Fruit fly (Drosophila melanogaster) whole organism, embryonic: ENCODE data around the gene jet.

Experiments used
- BtbVII ChIP-seq: fragments of 200-800 bp; sonication (Bioruptor generic); optimal IDR thresholded peaks from 3 replicates; lab custom pipeline; 2017; ENCODE audit warnings: missing biosample characterization, mild to moderate bottlenecking, missing genetic modification characterization
- CG1024 ChIP-seq: fragments of 200-800 bp; sonication (Bioruptor generic); IDR thresholded peaks from 2 replicates; pipeline ENCODE4 v1.3.6; 2022; ENCODE audit warnings: missing biosample characterization, missing genetic modification characterization
- CG10654 ChIP-seq: fragments of 200-800 bp; sonication (Bioruptor generic); optimal IDR thresholded peaks from 2 replicates; lab custom pipeline; 2016; ENCODE audit warnings: missing biosample characterization, missing genetic modification characterization
- CG12299 ChIP-seq: fragments of 200-800 bp; sonication (Bioruptor generic); optimal IDR thresholded peaks from 2 replicates; lab custom pipeline; 2018; ENCODE audit warnings: missing biosample characterization, mild to moderate bottlenecking, missing genetic modification characterization
- CG13424 ChIP-seq: fragments of 200-800 bp; sonication (Bioruptor generic); optimal IDR thresholded peaks from 2 replicates; lab custom pipeline; 2019; ENCODE audit warnings: missing biosample characterization, mild to moderate bottlenecking, missing genetic modification characterization, moderate library complexity
- CG1529 ChIP-seq: fragments of 200-800 bp; sonication (Bioruptor generic); optimal IDR thresholded peaks from 3 replicates; lab custom pipeline; 2018; ENCODE audit warnings: missing biosample characterization, missing genetic modification characterization
- CG16813 ChIP-seq: fragments of 200-800 bp; sonication (Bioruptor generic); IDR thresholded peaks from 3 replicates; pipeline ENCODE4 v1.3.6; 2022; ENCODE audit warnings: missing biosample characterization, missing genetic modification characterization; ENCODE audit not compliant: partially characterized antibody
- CG18262 ChIP-seq: fragments of 200-800 bp; optimal IDR thresholded peaks from 3 replicates; lab custom pipeline; 2019; ENCODE audit warnings: missing biosample characterization, mild to moderate bottlenecking, missing genetic modification characterization, moderate library complexity
- CG2116 ChIP-seq: fragments of 200-800 bp; sonication (Bioruptor generic); optimal IDR thresholded peaks from 3 replicates; lab custom pipeline; 2018; ENCODE audit warnings: missing biosample characterization, mild to moderate bottlenecking, missing genetic modification characterization
- CG2202 ChIP-seq: fragments of 200-800 bp; sonication (Bioruptor generic); optimal IDR thresholded peaks from 2 replicates; lab custom pipeline; 2018; ENCODE audit warnings: missing biosample characterization, mild to moderate bottlenecking, missing genetic modification characterization
- CG30403 ChIP-seq: fragments of 200-800 bp; sonication (Bioruptor generic); optimal IDR thresholded peaks from 3 replicates; lab custom pipeline; 2016; ENCODE audit warnings: missing biosample characterization, missing genetic modification characterization
- CG3163 ChIP-seq: fragments of 200-800 bp; sonication (Bioruptor generic); optimal IDR thresholded peaks from 3 replicates; lab custom pipeline; 2016; ENCODE audit warnings: missing biosample characterization, missing genetic modification characterization
- CG4707 ChIP-seq: fragments of 200-800 bp; sonication (Bioruptor generic); optimal IDR thresholded peaks from 2 replicates; lab custom pipeline; 2018; ENCODE audit warnings: missing biosample characterization, mild to moderate bottlenecking, missing genetic modification characterization, moderate library complexity
- CG6813 ChIP-seq: fragments of 200-800 bp; sonication (Bioruptor generic); optimal IDR thresholded peaks from 2 replicates; lab custom pipeline; 2017; ENCODE audit warnings: missing biosample characterization, missing genetic modification characterization, mild to moderate bottlenecking, moderate library complexity, missing genetic modification reagents
- CG7928 ChIP-seq: fragments of 200-800 bp; sonication (Bioruptor generic); optimal IDR thresholded peaks from 2 replicates; lab custom pipeline; 2017; ENCODE audit warnings: missing biosample characterization, mild to moderate bottlenecking, missing genetic modification characterization
- CG8924 ChIP-seq: fragments of 200-800 bp; optimal IDR thresholded peaks from 3 replicates; lab custom pipeline; 2019; ENCODE audit warnings: missing biosample characterization, mild to moderate bottlenecking, missing genetic modification characterization, moderate library complexity
- CG9215 ChIP-seq: fragments of 200-800 bp; sonication (Bioruptor generic); IDR thresholded peaks from 2 replicates; pipeline ENCODE4 v1.3.6; 2022; ENCODE audit warnings: missing biosample characterization, missing genetic modification characterization
- CG9727 ChIP-seq: fragments of 200-800 bp; sonication (Bioruptor generic); optimal IDR thresholded peaks from 3 replicates; lab custom pipeline; 2017; ENCODE audit warnings: missing biosample characterization, mild to moderate bottlenecking, missing genetic modification characterization
- CG9876 ChIP-seq: fragments of 200-800 bp; sonication (Bioruptor generic); optimal IDR thresholded peaks from 2 replicates; lab custom pipeline; 2016; ENCODE audit warnings: missing biosample characterization, missing genetic modification characterization
- CTCF ChIP-seq: fragments of 200-800 bp; sonication (Bioruptor generic); optimal IDR thresholded peaks from 2 replicates; lab custom pipeline; 2017; ENCODE audit warnings: missing biosample characterization, mild to moderate bottlenecking, missing genetic modification characterization, moderate library complexity
- CrebB ChIP-seq: fragments of 200-800 bp; sonication (Bioruptor generic); optimal IDR thresholded peaks from 3 replicates; lab custom pipeline; 2018; ENCODE audit warnings: missing biosample characterization, mild to moderate bottlenecking, missing genetic modification characterization
- Dek ChIP-seq: fragments of 200-800 bp; sonication (Bioruptor generic); optimal IDR thresholded peaks from 3 replicates; lab custom pipeline; 2019; ENCODE audit warnings: missing biosample characterization, mild to moderate bottlenecking, missing genetic modification characterization, moderate library complexity
- Dip2 ChIP-seq: fragments of 200-800 bp; sonication (Bioruptor generic); IDR thresholded peaks from 2 replicates; pipeline ENCODE4 v1.3.6; 2022; ENCODE audit warnings: missing biosample characterization, missing genetic modification characterization
- Dll ChIP-seq: fragments of 200-800 bp; sonication (Bioruptor generic); IDR thresholded peaks from 4 replicates; pipeline ENCODE4 v1.3.6; 2022; ENCODE audit warnings: missing biosample characterization, missing genetic modification characterization; ENCODE audit not compliant: partially characterized antibody
- Dref ChIP-seq: fragments of 200-800 bp; sonication (Bioruptor generic); IDR thresholded peaks from 2 replicates; pipeline ENCODE4 v1.3.6; 2022; ENCODE audit warnings: missing biosample characterization, missing genetic modification characterization
- Fer1 ChIP-seq: fragments of 200-800 bp; sonication (Bioruptor generic); optimal IDR thresholded peaks from 2 replicates; lab custom pipeline; 2017; ENCODE audit warnings: missing biosample characterization, mild to moderate bottlenecking, missing genetic modification characterization
- HLH4C ChIP-seq: fragments of 200-800 bp; sonication (Bioruptor generic); IDR thresholded peaks from 3 replicates; pipeline ENCODE4 v1.3.6; 2022; ENCODE audit warnings: missing biosample characterization, missing genetic modification characterization; ENCODE audit not compliant: partially characterized antibody
- Hr51 ChIP-seq, 2 experiments: fragments of 200-800 bp; sonication (Bioruptor generic); optimal IDR thresholded peaks; 2 replicates in 1 of 2; 3 replicates in 1 of 2; lab custom pipeline; 2016 to 2018; ENCODE audit warnings: missing biosample characterization in 2 of 2, missing genetic modification characterization in 2 of 2, mild to moderate bottlenecking in 1 of 2, moderate library complexity in 1 of 2
- MESR4 ChIP-seq: fragments of 200-800 bp; sonication (Bioruptor generic); optimal IDR thresholded peaks from 2 replicates; lab custom pipeline; 2018; ENCODE audit warnings: missing biosample characterization, mild to moderate bottlenecking, missing genetic modification characterization, moderate library complexity
- Max ChIP-seq: fragments of 200-800 bp; sonication (Bioruptor generic); optimal IDR thresholded peaks from 2 replicates; lab custom pipeline; 2016; ENCODE audit warnings: missing biosample characterization, mild to moderate bottlenecking, missing genetic modification characterization
- Meics ChIP-seq: fragments of 200-800 bp; sonication (Bioruptor generic); optimal IDR thresholded peaks from 2 replicates; lab custom pipeline; 2017; ENCODE audit warnings: missing biosample characterization, mild to moderate bottlenecking, missing genetic modification characterization
- Neu2 ChIP-seq: fragments of 200-800 bp; sonication (Bioruptor generic); optimal IDR thresholded peaks from 3 replicates; lab custom pipeline; 2016; ENCODE audit warnings: missing biosample characterization, missing genetic modification characterization, borderline replicate concordance
- NfI ChIP-seq: fragments of 200-800 bp; sonication (Bioruptor generic); optimal IDR thresholded peaks from 3 replicates; lab custom pipeline; 2018; ENCODE audit warnings: missing biosample characterization, mild to moderate bottlenecking, missing genetic modification characterization, moderate library complexity
- Rx ChIP-seq: fragments of 200-800 bp; sonication (Bioruptor generic); IDR thresholded peaks from 2 replicates; pipeline ENCODE4 v1.3.6; 2022; ENCODE audit warnings: missing biosample characterization, missing genetic modification characterization
- YL-1 ChIP-seq: fragments of 200-800 bp; sonication (Bioruptor generic); optimal IDR thresholded peaks from 3 replicates; lab custom pipeline; 2017; ENCODE audit warnings: missing biosample characterization, mild to moderate bottlenecking, missing genetic modification characterization
- ab ChIP-seq: fragments of 200-800 bp; sonication (Bioruptor generic); optimal IDR thresholded peaks from 2 replicates; lab custom pipeline; 2016; ENCODE audit warnings: missing biosample characterization, missing genetic modification characterization
- ac ChIP-seq: fragments of 200-800 bp; sonication (Bioruptor generic); optimal IDR thresholded peaks from 3 replicates; lab custom pipeline; 2017; ENCODE audit warnings: missing biosample characterization, mild to moderate bottlenecking, missing genetic modification characterization
- dysf ChIP-seq: fragments of 200-800 bp; sonication (Bioruptor generic); IDR thresholded peaks from 3 replicates; pipeline ENCODE4 v1.3.6; 2022; ENCODE audit warnings: missing biosample characterization, missing genetic modification characterization
- eve ChIP-seq, 2 experiments: fragments of >200 bp; optimal IDR thresholded peaks; 2 replicates each; lab custom pipeline; 2017; ENCODE audit warnings: missing biosample characterization in 2 of 2, missing genetic modification characterization in 2 of 2
- fd3F ChIP-seq: fragments of 200-800 bp; sonication (Bioruptor generic); optimal IDR thresholded peaks from 2 replicates; lab custom pipeline; 2018; ENCODE audit warnings: missing biosample characterization, mild to moderate bottlenecking, missing genetic modification characterization, moderate library complexity
- gt ChIP-seq: fragments of 200-800 bp; sonication (Bioruptor generic); IDR thresholded peaks from 2 replicates; pipeline ENCODE4 v1.3.6; 2022; ENCODE audit warnings: missing biosample characterization, missing genetic modification characterization
- kay ChIP-seq: fragments of 200-800 bp; sonication (Bioruptor generic); optimal IDR thresholded peaks from 2 replicates; lab custom pipeline; 2016; ENCODE audit warnings: missing biosample characterization, missing genetic modification characterization
- luna ChIP-seq: fragments of 200-800 bp; sonication (Bioruptor generic); optimal IDR thresholded peaks from 2 replicates; lab custom pipeline; 2016; ENCODE audit warnings: missing biosample characterization, missing genetic modification characterization
- maf-S ChIP-seq: fragments of 200-800 bp; sonication (Bioruptor generic); optimal IDR thresholded peaks from 2 replicates; lab custom pipeline; 2016; ENCODE audit warnings: missing biosample characterization, missing genetic modification characterization
- onecut ChIP-seq: fragments of 200-800 bp; sonication (Bioruptor generic); IDR thresholded peaks from 2 replicates; pipeline ENCODE4 v1.3.6; 2022; ENCODE audit warnings: missing biosample characterization, missing genetic modification characterization
- otp ChIP-seq: fragments of 200-800 bp; sonication (Bioruptor generic); IDR thresholded peaks from 3 replicates; pipeline ENCODE4, ENCODE4 v1.3.6; 2022; ENCODE audit warnings: missing biosample characterization, missing genetic modification characterization
- pita ChIP-seq: fragments of 200-800 bp; sonication (Bioruptor generic); optimal IDR thresholded peaks from 2 replicates; lab custom pipeline; 2017; ENCODE audit warnings: missing biosample characterization, mild to moderate bottlenecking, missing genetic modification characterization
- slbo ChIP-seq: fragments of 200-800 bp; sonication (Bioruptor generic); IDR thresholded peaks from 2 replicates; pipeline ENCODE4 v1.3.6; 2022; ENCODE audit warnings: missing biosample characterization, missing genetic modification characterization
- sna ChIP-seq: fragments of 200-800 bp; sonication (Bioruptor generic); IDR thresholded peaks from 2 replicates; pipeline ENCODE4 v1.3.6; 2022; ENCODE audit warnings: missing biosample characterization, missing genetic modification characterization; ENCODE audit not compliant: partially characterized antibody

The jet gene

dm6 chr2L:4997401-4998259, 48.0 kb upstream of the jet start (continued):
- TF ChIP-seq pita (GFP tag; lab: Kevin White, UChicago) (no peak), Meics (GFP tag; lab: Kevin White, UChicago) (peak; percentile 99), slbo (GFP tag; lab: Robert Waterston, UW) (peak; percentile 99), CG1024 (peak; percentile 97), Dek (peak; percentile 98), CG13424 (tag; lab: Kevin White, UChicago) (peak; percentile 99), CG10654 (GFP tag; lab: Kevin White, UChicago) (peak; percentile 99), CG2116 (GFP tag; lab: Kevin White, UChicago) (peak; percentile 88), Dip2 (GFP tag; lab: Robert Waterston, UW) (peak; percentile 79), onecut (GFP tag; lab: Robert Waterston, UW) (peak; percentile 97), CG3163 (GFP tag; lab: Kevin White, UChicago) (peak; percentile 96), YL-1 (peak; percentile 97), CG8924 (tag; lab: Kevin White, UChicago) (peak; percentile 99), CG30403 (GFP tag; lab: Kevin White, UChicago) (peak; percentile 99), CG2202 (peak; percentile 99), Rx (GFP tag; lab: Robert Waterston, UW) (peak; percentile 99), CG9215 (GFP tag; lab: Robert Waterston, UW) (peak; percentile 98), Max (peak; percentile 99), kay (GFP tag; lab: Kevin White, UChicago) (peak; percentile 97), CG18262 (tag; lab: Kevin White, UChicago) (peak; percentile 99), gt (GFP tag; lab: Robert Waterston, UW) (peak; percentile 98), CG12299 (tag; lab: Kevin White, UChicago) (peak; percentile 97), MESR4 (GFP tag; lab: Kevin White, UChicago) (peak; percentile 85), ab (peak; percentile 97), Dll (GFP tag; lab: Robert Waterston, UW) (peak; percentile 59; the same call in 1 of the 4 replicates), eve (GFP tag; optimal IDR thresholded peaks at IDR 0.05; lab: Kevin White, UChicago) (peak; percentile 40 to 97), CG1529 (GFP tag; lab: Kevin White, UChicago) (peak; percentile 99), BtbVII (GFP tag; lab: Kevin White, UChicago) (peak; percentile 98), CG6813 (GFP tag; lab: Kevin White, UChicago) (peak; percentile 99), fd3F (peak; percentile 97), Fer1 (GFP tag; lab: Kevin White, UChicago) (peak; percentile 98), luna (GFP tag; lab: Kevin White, UChicago) (peak; percentile 98), sna (peak; percentile 52; the same call in 1 of the 2 replicates), NfI (peak; percentile 99), Hr51 (GFP tag; optimal IDR thresholded peaks at IDR 0.05; lab: Kevin White, UChicago) (peak; percentile 98 to 99), dysf (GFP tag; lab: Robert Waterston, UW) (peak; percentile 99), otp (GFP tag; lab: Robert Waterston, UW) (peak; percentile 99), Dref (no peak; the same call in 1 of the 2 replicates), CG9727 (GFP tag; lab: Kevin White, UChicago) (peak; percentile 98), CG16813 (GFP tag; lab: Robert Waterston, UW) (peak; percentile 65), CG9876 (GFP tag; lab: Kevin White, UChicago) (peak; percentile 99), CG7928 (GFP tag; lab: Kevin White, UChicago) (peak; percentile 82), maf-S (GFP tag; lab: Kevin White, UChicago) (peak; percentile 99), CG4707 (GFP tag; lab: Kevin White, UChicago) (peak; percentile 100), Neu2 (GFP tag; lab: Kevin White, UChicago) (peak; percentile 94), CrebB (tag; lab: Kevin White, UChicago) (peak; percentile 98), HLH4C (GFP tag; lab: Robert Waterston, UW) (peak; percentile 66), CTCF (GFP tag; lab: Kevin White, UChicago) (peak; percentile 72), ac (peak; percentile 97)
